Fruit fly (Drosophila melanogaster) whole organism, embryonic: ENCODE measurements around the gene twr.

Experiments
- ATbp ChIP-seq: fragments of 200-800 bp; sonication (Bioruptor generic); optimal IDR thresholded peaks from 2 replicates; lab custom pipeline; 2017; ENCODE audit warnings: missing biosample characterization, mild to moderate bottlenecking, missing genetic modification characterization, missing genetic modification reagents
- Ada2b ChIP-seq: fragments of 200-800 bp; sonication (Bioruptor generic); IDR thresholded peaks from 2 replicates; pipeline ENCODE4 v1.3.6; 2022; ENCODE audit warnings: missing biosample characterization, missing genetic modification characterization
- Atf-2 ChIP-seq: fragments of 200-800 bp; sonication (Bioruptor generic); optimal IDR thresholded peaks from 2 replicates; lab custom pipeline; 2016; ENCODE audit warnings: missing biosample characterization, missing genetic modification characterization
- CG11085 ChIP-seq: fragments of 200-800 bp; sonication (Bioruptor generic); IDR thresholded peaks from 2 replicates; pipeline ENCODE4 v1.3.6; 2022; ENCODE audit warnings: missing biosample characterization, missing genetic modification characterization
- CG12155 ChIP-seq: fragments of 200-800 bp; sonication (Bioruptor generic); optimal IDR thresholded peaks from 3 replicates; lab custom pipeline; 2016; ENCODE audit warnings: missing biosample characterization, missing genetic modification characterization
- CG13624 ChIP-seq: fragments of 200-800 bp; sonication (Bioruptor generic); optimal IDR thresholded peaks from 2 replicates; lab custom pipeline; 2016; ENCODE audit warnings: missing biosample characterization, missing genetic modification characterization
- CG14441 ChIP-seq: fragments of 200-800 bp; sonication (Bioruptor generic); IDR thresholded peaks from 2 replicates; pipeline ENCODE4 v1.3.6; 2022; ENCODE audit warnings: missing biosample characterization, missing genetic modification characterization
- CG15011 ChIP-seq: fragments of 200-800 bp; sonication (Bioruptor generic); optimal IDR thresholded peaks from 3 replicates; lab custom pipeline; 2018; ENCODE audit warnings: missing biosample characterization, mild to moderate bottlenecking, missing genetic modification characterization
- CG15696 ChIP-seq: fragments of 200-800 bp; sonication (Bioruptor generic); optimal IDR thresholded peaks from 2 replicates; lab custom pipeline; 2019; ENCODE audit warnings: missing biosample characterization, mild to moderate bottlenecking, missing genetic modification characterization, moderate library complexity
- CG1832 ChIP-seq: fragments of 200-800 bp; sonication (Bioruptor generic); optimal IDR thresholded peaks from 2 replicates; lab custom pipeline; 2017; ENCODE audit warnings: missing biosample characterization, mild to moderate bottlenecking, missing genetic modification characterization, inconsistent platforms
- CG18476 ChIP-seq: fragments of 200-800 bp; sonication (Bioruptor generic); optimal IDR thresholded peaks from 2 replicates; lab custom pipeline; 2016; ENCODE audit warnings: missing biosample characterization, mild to moderate bottlenecking, missing genetic modification characterization
- CG30431 ChIP-seq: fragments of 200-800 bp; sonication (Bioruptor generic); optimal IDR thresholded peaks from 2 replicates; lab custom pipeline; 2017; ENCODE audit warnings: missing biosample characterization, missing genetic modification characterization
- CG4424 ChIP-seq: fragments of 200-800 bp; sonication (Bioruptor generic); optimal IDR thresholded peaks from 3 replicates; lab custom pipeline; 2016; ENCODE audit warnings: missing biosample characterization, missing genetic modification characterization
- CG4707 ChIP-seq: fragments of 200-800 bp; sonication (Bioruptor generic); optimal IDR thresholded peaks from 2 replicates; lab custom pipeline; 2018; ENCODE audit warnings: missing biosample characterization, mild to moderate bottlenecking, missing genetic modification characterization, moderate library complexity
- CG4730 ChIP-seq: fragments of 200-800 bp; sonication (Bioruptor generic); IDR thresholded peaks from 2 replicates; pipeline ENCODE4 v1.3.6; 2022; ENCODE audit warnings: missing biosample characterization, missing genetic modification characterization
- CG5180 ChIP-seq: fragments of 200-800 bp; sonication (Bioruptor generic); optimal IDR thresholded peaks from 3 replicates; lab custom pipeline; 2017; ENCODE audit warnings: missing biosample characterization, missing genetic modification characterization, mild to moderate bottlenecking, moderate library complexity, missing genetic modification reagents
- CG7271 ChIP-seq: fragments of 200-800 bp; sonication (Bioruptor generic); optimal IDR thresholded peaks from 2 replicates; lab custom pipeline; 2018; ENCODE audit warnings: missing biosample characterization, mild to moderate bottlenecking, missing genetic modification characterization, moderate library complexity
- D19A ChIP-seq: fragments of 200-800 bp; optimal IDR thresholded peaks from 3 replicates; lab custom pipeline; 2019; ENCODE audit warnings: missing biosample characterization, mild to moderate bottlenecking, missing genetic modification characterization, moderate library complexity
- Dfd ChIP-seq, 2 experiments: fragments of >200 bp; optimal IDR thresholded peaks; 2 replicates each; lab custom pipeline; 2017; ENCODE audit warnings: missing biosample characterization in 2 of 2, missing genetic modification characterization in 2 of 2
- Dp ChIP-seq: fragments of 200-800 bp; sonication (Bioruptor generic); optimal IDR thresholded peaks from 2 replicates; lab custom pipeline; 2018; ENCODE audit warnings: missing biosample characterization, mild to moderate bottlenecking, missing genetic modification characterization, moderate library complexity
- E2f1 ChIP-seq: fragments of 200-800 bp; sonication (Bioruptor generic); IDR thresholded peaks from 2 replicates; pipeline ENCODE4 v1.3.6; 2022; ENCODE audit warnings: missing biosample characterization, missing genetic modification characterization
- Ets97D ChIP-seq: fragments of 200-800 bp; sonication (Bioruptor generic); optimal IDR thresholded peaks from 3 replicates; lab custom pipeline; 2016; ENCODE audit warnings: missing biosample characterization, missing genetic modification characterization
- Gug ChIP-seq: fragments of 200-800 bp; sonication (Bioruptor generic); IDR thresholded peaks from 4 replicates; pipeline ENCODE4 v1.3.6; 2022; ENCODE audit warnings: missing biosample characterization, missing genetic modification characterization
- Hr39 ChIP-seq: fragments of >200 bp; optimal IDR thresholded peaks from 2 replicates; lab custom pipeline; 2017
- NfI ChIP-seq: fragments of 200-800 bp; sonication (Bioruptor generic); optimal IDR thresholded peaks from 3 replicates; lab custom pipeline; 2018; ENCODE audit warnings: missing biosample characterization, mild to moderate bottlenecking, missing genetic modification characterization, moderate library complexity
- Spps ChIP-seq: fragments of 200-800 bp; sonication (Bioruptor generic); optimal IDR thresholded peaks from 2 replicates; lab custom pipeline; 2018; ENCODE audit warnings: missing biosample characterization, mild to moderate bottlenecking, missing genetic modification characterization
- Sry-δ ChIP-seq: fragments of 200-800 bp; sonication (Bioruptor generic); optimal IDR thresholded peaks from 2 replicates; lab custom pipeline; 2016; ENCODE audit warnings: missing biosample characterization, missing genetic modification characterization
- TFAM ChIP-seq: fragments of 200-800 bp; sonication (Bioruptor generic); optimal IDR thresholded peaks from 2 replicates; lab custom pipeline; 2017; ENCODE audit warnings: missing biosample characterization, missing genetic modification characterization, inconsistent platforms
- amos ChIP-seq: fragments of 200-800 bp; sonication (Bioruptor generic); IDR thresholded peaks from 2 replicates; pipeline ENCODE4 v1.3.6; 2022; ENCODE audit warnings: missing biosample characterization, missing genetic modification characterization; ENCODE audit not compliant: partially characterized antibody
- bigmax ChIP-seq: fragments of 200-800 bp; sonication (Bioruptor generic); optimal IDR thresholded peaks from 2 replicates; lab custom pipeline; 2018; ENCODE audit warnings: missing biosample characterization, mild to moderate bottlenecking, missing genetic modification characterization
- br ChIP-seq: fragments of >200 bp; optimal IDR thresholded peaks from 2 replicates; lab custom pipeline; 2017
- cad ChIP-seq: fragments of >200 bp; optimal IDR thresholded peaks from 2 replicates; lab custom pipeline; 2017; ENCODE audit warnings: missing biosample characterization, missing genetic modification characterization
- cato ChIP-seq: fragments of 200-800 bp; sonication (Bioruptor generic); optimal IDR thresholded peaks from 2 replicates; lab custom pipeline; 2016; ENCODE audit warnings: missing biosample characterization, missing genetic modification characterization, borderline replicate concordance
- chif ChIP-seq, 2 experiments: fragments of 200-800 bp; sonication (Bioruptor generic); optimal IDR thresholded peaks; 3 replicates each; lab custom pipeline; 2016; ENCODE audit warnings: missing biosample characterization in 2 of 2, missing genetic modification characterization in 2 of 2
- danr ChIP-seq: fragments of 200-800 bp; sonication (Bioruptor generic); IDR thresholded peaks from 2 replicates; pipeline ENCODE4 v1.3.6; 2022; ENCODE audit warnings: missing biosample characterization, missing genetic modification characterization
- dysf ChIP-seq: fragments of 200-800 bp; sonication (Bioruptor generic); IDR thresholded peaks from 3 replicates; pipeline ENCODE4 v1.3.6; 2022; ENCODE audit warnings: missing biosample characterization, missing genetic modification characterization
- exex ChIP-seq: fragments of 200-800 bp; sonication (Bioruptor generic); optimal IDR thresholded peaks from 4 replicates; lab custom pipeline; 2018; ENCODE audit warnings: missing biosample characterization, mild to moderate bottlenecking, missing genetic modification characterization, moderate library complexity
- gfzf ChIP-seq: fragments of 200-800 bp; sonication (Bioruptor generic); optimal IDR thresholded peaks from 2 replicates; lab custom pipeline; 2016; ENCODE audit warnings: missing biosample characterization, mild to moderate bottlenecking, missing genetic modification characterization, moderate library complexity
- hkb ChIP-seq, 2 experiments: fragments of 200-800 bp in 1 of 2; fragments of >200 bp in 1 of 2; sonication (Bioruptor generic) in 1 of 2; IDR thresholded peaks in 1 of 2; optimal IDR thresholded peaks in 1 of 2; 2 replicates each; pipeline versions ENCODE4 v1.3.6 to Lab custom; 2017 to 2022; ENCODE audit warnings: missing biosample characterization in 1 of 2, missing genetic modification characterization in 1 of 2
- kah ChIP-seq: fragments of 200-800 bp; sonication (Bioruptor generic); optimal IDR thresholded peaks from 2 replicates; lab custom pipeline; 2018; ENCODE audit warnings: missing biosample characterization, mild to moderate bottlenecking, missing genetic modification characterization
- nmo ChIP-seq: fragments of 200-800 bp; sonication (Bioruptor generic); optimal IDR thresholded peaks from 2 replicates; lab custom pipeline; 2018; ENCODE audit warnings: missing biosample characterization, mild to moderate bottlenecking, missing genetic modification characterization, moderate library complexity
- oc ChIP-seq: fragments of 200-800 bp; sonication (Bioruptor generic); optimal IDR thresholded peaks from 2 replicates; lab custom pipeline; 2018; ENCODE audit warnings: missing biosample characterization, mild to moderate bottlenecking, missing genetic modification characterization, moderate library complexity
- prd ChIP-seq, 3 experiments: fragments of >200 bp in 2 of 3; fragments of 200-800 bp in 1 of 3; sonication (Bioruptor generic) in 1 of 3; optimal IDR thresholded peaks in 2 of 3; IDR thresholded peaks in 1 of 3; 2 replicates in 2 of 3; 3 replicates in 1 of 3; pipeline versions ENCODE4 v1.3.6 to Lab custom; 2017 to 2022; ENCODE audit warnings: missing biosample characterization in 1 of 3, missing genetic modification characterization in 1 of 3
- pzg ChIP-seq: fragments of 200-800 bp; sonication (Bioruptor generic); optimal IDR thresholded peaks from 3 replicates; lab custom pipeline; 2018; ENCODE audit warnings: missing biosample characterization, mild to moderate bottlenecking, missing genetic modification characterization, moderate library complexity
- sc ChIP-seq, 3 experiments: fragments of >200 bp in 2 of 3; fragments of 200-800 bp in 1 of 3; sonication (Bioruptor generic) in 1 of 3; optimal IDR thresholded peaks; 2 replicates in 2 of 3; 3 replicates in 1 of 3; lab custom pipeline; 2017; ENCODE audit warnings: mild to moderate bottlenecking in 1 of 3, missing biosample characterization in 1 of 3, missing genetic modification characterization in 1 of 3, missing genetic modification reagents in 1 of 3
- sd ChIP-seq: fragments of 200-800 bp; sonication (Bioruptor generic); optimal IDR thresholded peaks from 3 replicates; lab custom pipeline; 2018; ENCODE audit warnings: missing biosample characterization, mild to moderate bottlenecking, missing genetic modification characterization, moderate library complexity
- sr ChIP-seq: fragments of 200-800 bp; sonication (Bioruptor generic); IDR thresholded peaks from 3 replicates; pipeline ENCODE4 v1.3.6; 2022; ENCODE audit warnings: missing biosample characterization, missing genetic modification characterization
- tll ChIP-seq, 2 experiments: fragments of 200-800 bp in 1 of 2; fragments of >200 bp in 1 of 2; sonication (Bioruptor generic) in 1 of 2; optimal IDR thresholded peaks; 2 replicates each; lab custom pipeline; 2017 to 2019; ENCODE audit warnings: missing biosample characterization in 2 of 2, missing genetic modification characterization in 2 of 2, mild to moderate bottlenecking in 1 of 2, moderate library complexity in 1 of 2
- toy ChIP-seq: fragments of 200-800 bp; sonication (Bioruptor generic); IDR thresholded peaks from 2 replicates; pipeline ENCODE4 v1.3.6; 2022; ENCODE audit warnings: missing biosample characterization, missing genetic modification characterization
- yki ChIP-seq: fragments of >200 bp; optimal IDR thresholded peaks from 3 replicates; lab custom pipeline; 2018
- zfh1 ChIP-seq: fragments of 200-800 bp; sonication (Bioruptor generic); IDR thresholded peaks from 3 replicates; pipeline ENCODE4 v1.3.6; 2022; ENCODE audit warnings: missing biosample characterization, missing genetic modification characterization

The twr gene

DNA sequence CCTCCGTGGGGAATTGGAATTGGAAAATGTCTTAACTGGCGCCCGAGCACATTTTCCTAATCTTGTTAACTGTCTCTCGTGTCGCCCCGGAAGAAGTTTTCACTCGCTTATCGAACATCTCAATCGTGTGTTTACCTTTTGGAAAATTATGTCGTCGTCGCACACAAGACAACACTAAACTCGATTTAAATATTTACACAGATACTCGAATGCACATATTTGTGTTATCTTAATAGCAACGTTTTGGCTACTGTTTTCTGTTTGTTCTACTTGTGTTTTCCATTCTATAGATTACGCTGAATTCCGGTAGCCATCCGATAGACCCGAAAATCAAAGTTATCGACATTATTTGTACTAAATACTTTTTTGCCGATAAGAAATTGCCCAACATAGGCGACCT lies 9.6 kb downstream of the twr start (continued):
- TF ChIP-seq Spps (tag; lab: Kevin White, UChicago): peak; percentile 61
- no peak for TF ChIP-seq bigmax (GFP tag; lab: Kevin White, UChicago)
- no peak for TF ChIP-seq E2f1
- TF ChIP-seq exex (tag; lab: Kevin White, UChicago): no peak
- no peak for TF ChIP-seq CG12155
- TF ChIP-seq CG30431: no peak
- no peak for TF ChIP-seq NfI (GFP tag; lab: Kevin White, UChicago)
- TF ChIP-seq yki (lab: Kevin White, UChicago): no peak
- no peak; the same call in 2 of the 3 replicates for TF ChIP-seq zfh1 (GFP tag; lab: Robert Waterston, UW)
- TF ChIP-seq toy (GFP tag; lab: Robert Waterston, UW): no peak
- TF ChIP-seq D19A (tag; lab: Kevin White, UChicago): peak; percentile 28
- TF ChIP-seq hkb (optimal IDR thresholded peaks at IDR 0.05; lab: Kevin White, UChicago): no peak
- TF ChIP-seq hkb (GFP tag; IDR thresholded peaks at IDR 0.05; lab: Robert Waterston, UW): no peak
- TF ChIP-seq cad (GFP tag; lab: Kevin White, UChicago): no peak
- peak; percentile 13 for TF ChIP-seq TFAM
- TF ChIP-seq CG18476 (GFP tag; lab: Kevin White, UChicago): no peak
- no peak for TF ChIP-seq CG11085 (GFP tag; lab: Robert Waterston, UW)
- TF ChIP-seq Hr39 (lab: Kevin White, UChicago): no peak
- no peak for TF ChIP-seq amos (GFP tag; lab: Robert Waterston, UW)
- no peak for TF ChIP-seq Ada2b (GFP tag; lab: Robert Waterston, UW)
- peak; percentile 26 for TF ChIP-seq CG4707 (GFP tag; lab: Kevin White, UChicago)
- no peak for TF ChIP-seq CG1832 (GFP tag; lab: Kevin White, UChicago)
- peak; percentile 49 for TF ChIP-seq ATbp (GFP tag; lab: Kevin White, UChicago)
- TF ChIP-seq CG15011 (GFP tag; lab: Kevin White, UChicago): no peak
- no peak for TF ChIP-seq pzg
- TF ChIP-seq CG5180 (GFP tag; lab: Kevin White, UChicago): no peak
- TF ChIP-seq dysf (GFP tag; lab: Robert Waterston, UW): no peak
- no peak for TF ChIP-seq cato (GFP tag; lab: Kevin White, UChicago)
- TF ChIP-seq Dp: no peak
- no peak for TF ChIP-seq kah
- TF ChIP-seq tll (GFP tag; optimal IDR thresholded peaks at IDR 0.05; lab: Kevin White, UChicago): peak in 1 of 2 experiments; percentile 86
- peak; percentile 76 for TF ChIP-seq CG7271 (tag; lab: Kevin White, UChicago)
- no peak for TF ChIP-seq br (lab: Kevin White, UChicago)
- no peak for TF ChIP-seq danr (GFP tag; lab: Robert Waterston, UW)
- no peak for TF ChIP-seq gfzf (GFP tag; lab: Kevin White, UChicago)
- TF ChIP-seq CG14441 (GFP tag; lab: Robert Waterston, UW): no peak
- no peak for TF ChIP-seq Sry-δ
- no peak for TF ChIP-seq sr (GFP tag; lab: Robert Waterston, UW)
- TF ChIP-seq sd (tag; lab: Kevin White, UChicago): peak; percentile 40
- TF ChIP-seq nmo (GFP tag; lab: Kevin White, UChicago): peak; percentile 19
- TF ChIP-seq Ets97D (GFP tag; lab: Kevin White, UChicago): no peak
- peak; percentile 26 to 55 for TF ChIP-seq chif (GFP tag; optimal IDR thresholded peaks at IDR 0.05; lab: Kevin White, UChicago)
- no peak for TF ChIP-seq Atf-2 (GFP tag; lab: Kevin White, UChicago)
- no peak for TF ChIP-seq oc (tag; lab: Kevin White, UChicago)
- no peak for TF ChIP-seq Gug (GFP tag; lab: Robert Waterston, UW)
- TF ChIP-seq CG4730 (GFP tag; lab: Robert Waterston, UW): no peak
- no peak for TF ChIP-seq CG13624 (GFP tag; lab: Kevin White, UChicago)
- TF ChIP-seq Dfd (GFP tag; optimal IDR thresholded peaks at IDR 0.05; lab: Kevin White, UChicago): no peak
- peak; percentile 93 for TF ChIP-seq CG15696 (tag; lab: Kevin White, UChicago)
- no peak for TF ChIP-seq prd (optimal IDR thresholded peaks at IDR 0.05; lab: Kevin White, UChicago)
- no peak for TF ChIP-seq prd (GFP tag; IDR thresholded peaks at IDR 0.05; lab: Robert Waterston, UW)
- peak; percentile 28 for TF ChIP-seq CG4424 (GFP tag; lab: Kevin White, UChicago)
- TF ChIP-seq sc (optimal IDR thresholded peaks at IDR 0.05; lab: Kevin White, UChicago): no peak
- TF ChIP-seq sc (GFP tag; optimal IDR thresholded peaks at IDR 0.05; lab: Kevin White, UChicago): peak; percentile 58
